Fruit fly (Drosophila melanogaster) whole organism, wandering third instar larva: Measurements from ENCODE around the gene mtg.
A peak's percentile ranks its signal among the peaks of the same experiment; 100 is the strongest.

Experiments used
- Abd-B ChIP-seq: fragments of >200 bp; optimal IDR thresholded peaks from 2 replicates; lab custom pipeline; 2017; ENCODE audit warnings: missing biosample characterization, missing genetic modification characterization
- CG32264 ChIP-seq: fragments of 200-800 bp; sonication (Bioruptor generic); optimal IDR thresholded peaks from 2 replicates; lab custom pipeline; 2016; ENCODE audit warnings: missing biosample characterization, missing genetic modification characterization
- CG9705 ChIP-seq: fragments of 200-800 bp; sonication (Bioruptor generic); optimal IDR thresholded peaks from 2 replicates; lab custom pipeline; 2018; ENCODE audit warnings: missing biosample characterization, mild to moderate bottlenecking, missing genetic modification characterization
- CrebA ChIP-seq: fragments of 200-800 bp; sonication (Bioruptor generic); optimal IDR thresholded peaks from 2 replicates; lab custom pipeline; 2016; ENCODE audit warnings: missing biosample characterization, mild to moderate bottlenecking, missing genetic modification characterization, borderline replicate concordance
- Dfd ChIP-seq: fragments of >200 bp; optimal IDR thresholded peaks from 2 replicates; lab custom pipeline; 2017; ENCODE audit warnings: missing biosample characterization, missing genetic modification characterization
- Dif ChIP-seq: fragments of 200-275, 200-300 bp; sonication (Bioruptor generic); optimal IDR thresholded peaks from 2 replicates; lab custom pipeline; 2018; ENCODE audit warnings: missing biosample characterization, missing genetic modification characterization; ENCODE audit not compliant: partially characterized antibody
- HLH106 ChIP-seq: fragments of 200-800 bp; optimal IDR thresholded peaks from 3 replicates; lab custom pipeline; 2019; ENCODE audit warnings: missing biosample characterization, mild to moderate bottlenecking, missing genetic modification characterization, moderate library complexity
- Hnf4 ChIP-seq: fragments of 200-800 bp; sonication (Bioruptor generic); optimal IDR thresholded peaks from 2 replicates; lab custom pipeline; 2016; ENCODE audit warnings: missing biosample characterization, mild to moderate bottlenecking, missing genetic modification characterization
- Hr78 ChIP-seq: fragments of >200 bp; optimal IDR thresholded peaks from 2 replicates; lab custom pipeline; 2017; ENCODE audit warnings: missing biosample characterization, missing genetic modification characterization
- Hr83 ChIP-seq: fragments of 200-300 bp; sonication (Bioruptor generic); optimal IDR thresholded peaks from 2 replicates; lab custom pipeline; 2016; ENCODE audit warnings: missing biosample characterization, mild to moderate bottlenecking, missing genetic modification characterization, moderate library complexity; ENCODE audit not compliant: poor library complexity, severe bottlenecking
- Jra ChIP-seq: sonication (Bioruptor generic); optimal IDR thresholded peaks from 2 replicates; lab custom pipeline; 2016; ENCODE audit warnings: missing biosample characterization, missing genetic modification characterization
- Mio ChIP-seq: sonication (Bioruptor generic); optimal IDR thresholded peaks from 2 replicates; lab custom pipeline; 2016; ENCODE audit warnings: missing biosample characterization, missing genetic modification characterization
- Myc ChIP-seq: fragments of >200 bp; optimal IDR thresholded peaks from 2 replicates; lab custom pipeline; 2017
- OdsH ChIP-seq: fragments of 200-800 bp; sonication (Bioruptor generic); optimal IDR thresholded peaks from 2 replicates; lab custom pipeline; 2016; ENCODE audit warnings: missing biosample characterization, mild to moderate bottlenecking, missing genetic modification characterization
- Rel ChIP-seq, 2 experiments: fragments of 200-800 bp; sonication (Bioruptor generic) in 1 of 2; optimal IDR thresholded peaks; 2 replicates in 1 of 2; 3 replicates in 1 of 2; lab custom pipeline; 2016 to 2019; ENCODE audit warnings: mild to moderate bottlenecking in 2 of 2, missing biosample characterization in 2 of 2, missing genetic modification characterization in 2 of 2, moderate library complexity in 1 of 2
- Sp1 ChIP-seq: fragments of 200-800 bp; sonication (Bioruptor generic); optimal IDR thresholded peaks from 3 replicates; lab custom pipeline; 2019; ENCODE audit warnings: missing biosample characterization, mild to moderate bottlenecking, missing genetic modification characterization, moderate library complexity
- Vsx2 ChIP-seq: fragments of 200-300, 225-300 bp; sonication (Bioruptor generic); optimal IDR thresholded peaks from 2 replicates; lab custom pipeline; 2018; ENCODE audit warnings: missing biosample characterization, missing genetic modification characterization; ENCODE audit not compliant: partially characterized antibody
- br ChIP-seq: fragments of 200-800 bp; sonication (Bioruptor generic); optimal IDR thresholded peaks from 2 replicates; lab custom pipeline; 2016; ENCODE audit warnings: missing biosample characterization, missing genetic modification characterization
- dl ChIP-seq, 2 experiments: fragments of 175-275, 200-275 bp in 1 of 2; fragments of 200-275 bp in 1 of 2; sonication (Bioruptor generic); optimal IDR thresholded peaks; lab custom pipeline; 2018; ENCODE audit warnings: mild to moderate bottlenecking in 2 of 2, missing biosample characterization in 2 of 2, missing genetic modification characterization in 2 of 2, moderate library complexity in 2 of 2; ENCODE audit not compliant: partially characterized antibody in 2 of 2, insufficient read depth in 1 of 2
- dmrt93B ChIP-seq: fragments of 200-800 bp; sonication (Bioruptor generic); optimal IDR thresholded peaks from 2 replicates; lab custom pipeline; 2018; ENCODE audit warnings: missing biosample characterization, mild to moderate bottlenecking, missing genetic modification characterization
- dsf ChIP-seq: sonication (Bioruptor generic); optimal IDR thresholded peaks from 2 replicates; lab custom pipeline; 2016; ENCODE audit warnings: missing biosample characterization, missing genetic modification characterization, borderline replicate concordance
- foxo ChIP-seq, 2 experiments: fragments of 200-800 bp; sonication (Bioruptor generic); optimal IDR thresholded peaks; 2 replicates in 1 of 2; 3 replicates in 1 of 2; lab custom pipeline; 2016 to 2017; ENCODE audit warnings: missing biosample characterization in 2 of 2, missing genetic modification characterization in 2 of 2
- fru ChIP-seq: fragments of 200-800 bp; sonication (Bioruptor generic); optimal IDR thresholded peaks from 3 replicates; lab custom pipeline; 2016; ENCODE audit warnings: missing biosample characterization, mild to moderate bottlenecking, missing genetic modification characterization
- h ChIP-seq: fragments of 200-800 bp; sonication (Bioruptor generic); optimal IDR thresholded peaks from 3 replicates; lab custom pipeline; 2016; ENCODE audit warnings: missing biosample characterization, mild to moderate bottlenecking, missing genetic modification characterization
- jim ChIP-seq: fragments of 175-275, 200-325 bp; sonication (Bioruptor generic); optimal IDR thresholded peaks from 2 replicates; lab custom pipeline; 2016; ENCODE audit warnings: missing biosample characterization, mild to moderate bottlenecking, missing genetic modification characterization
- pan ChIP-seq: fragments of >200 bp; optimal IDR thresholded peaks from 2 replicates; lab custom pipeline; 2017
- psq ChIP-seq: fragments of 200-800 bp; sonication (Bioruptor generic); optimal IDR thresholded peaks from 3 replicates; lab custom pipeline; 2017; ENCODE audit warnings: missing biosample characterization, mild to moderate bottlenecking, missing genetic modification characterization, moderate library complexity
- rgr ChIP-seq: fragments of 200-800 bp; sonication (Bioruptor generic); optimal IDR thresholded peaks from 3 replicates; lab custom pipeline; 2016; ENCODE audit warnings: missing biosample characterization, mild to moderate bottlenecking, missing genetic modification characterization
- sv ChIP-seq: fragments of 200-800 bp; sonication (Bioruptor generic); optimal IDR thresholded peaks from 3 replicates; lab custom pipeline; 2016; ENCODE audit warnings: missing biosample characterization, missing genetic modification characterization
- tai ChIP-seq: sonication (Bioruptor generic); optimal IDR thresholded peaks from 2 replicates; lab custom pipeline; 2016; ENCODE audit warnings: missing biosample characterization, missing genetic modification characterization
- usp ChIP-seq: fragments of >200 bp; optimal IDR thresholded peaks from 2 replicates; lab custom pipeline; 2017; ENCODE audit warnings: missing biosample characterization, missing genetic modification characterization
- woc ChIP-seq: sonication (Bioruptor generic); optimal IDR thresholded peaks from 2 replicates; lab custom pipeline; 2016; ENCODE audit warnings: missing biosample characterization, mild to moderate bottlenecking, missing genetic modification characterization

The mtg gene

dm6 chr3R:8210837-8211488 lies 39.3 kb upstream of the mtg start:
- no peak for TF ChIP-seq foxo (GFP tag; optimal IDR thresholded peaks at IDR 0.05; lab: Kevin White, UChicago)
- no peak for TF ChIP-seq rgr (GFP tag; lab: Kevin White, UChicago)
- TF ChIP-seq Hr78 (GFP tag; lab: Kevin White, UChicago): no peak
- TF ChIP-seq HLH106 (tag; lab: Kevin White, UChicago): no peak
- no peak for TF ChIP-seq h
- no peak for TF ChIP-seq br (GFP tag; lab: Kevin White, UChicago)
- no peak for TF ChIP-seq Jra (GFP tag; lab: Kevin White, UChicago)
- no peak for TF ChIP-seq Abd-B (GFP tag; lab: Kevin White, UChicago)
- TF ChIP-seq usp (GFP tag; lab: Kevin White, UChicago): no peak
- TF ChIP-seq woc (GFP tag; lab: Kevin White, UChicago): no peak
- no peak for TF ChIP-seq Myc (lab: Kevin White, UChicago)
- no peak for TF ChIP-seq pan
- TF ChIP-seq OdsH (GFP tag; lab: Kevin White, UChicago): no peak
- TF ChIP-seq CG32264 (GFP tag; lab: Kevin White, UChicago): no peak
- no peak for TF ChIP-seq dmrt93B (GFP tag; lab: Kevin White, UChicago)
- no peak for TF ChIP-seq Mio (GFP tag; lab: Kevin White, UChicago)
- TF ChIP-seq Vsx2 (GFP tag; lab: Kevin White, UChicago): no peak
- TF ChIP-seq Dfd: no peak
- TF ChIP-seq Hr83 (GFP tag; lab: Kevin White, UChicago): no peak

DNA sequence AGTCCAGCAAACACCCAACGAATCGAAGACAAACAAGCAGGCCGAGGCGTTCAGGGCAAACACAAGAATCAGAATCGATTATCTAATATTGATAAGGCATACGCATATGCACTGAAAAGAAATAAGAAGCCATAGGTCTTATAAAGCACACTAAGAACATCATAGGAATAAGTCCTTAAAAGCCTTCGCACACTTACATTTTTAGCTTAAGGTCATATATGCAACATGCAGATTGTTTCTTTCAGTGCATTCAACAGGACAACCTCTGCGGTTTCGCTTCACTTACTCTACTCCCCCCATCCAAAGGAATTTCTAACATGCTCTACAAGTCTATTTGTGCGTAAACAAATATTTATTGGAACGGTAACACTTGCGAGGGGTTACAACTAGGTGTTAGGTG lies 37.7 kb upstream of the mtg start:
- peak; percentile 53 for TF ChIP-seq sv
- no peak for TF ChIP-seq dmrt93B (GFP tag; lab: Kevin White, UChicago)

- TF ChIP-seq Hnf4 (GFP tag; lab: Kevin White, UChicago) (peak; percentile 1), Mio (GFP tag; lab: Kevin White, UChicago) (no peak), Vsx2 (GFP tag; lab: Kevin White, UChicago) (no peak), dsf (GFP tag; lab: Kevin White, UChicago) (no peak), Rel (GFP tag; optimal IDR thresholded peaks at IDR 0.05; lab: Kevin White, UChicago) (no peak), Rel (tag; optimal IDR thresholded peaks at IDR 0.05; lab: Kevin White, UChicago) (peak; percentile 51), Jra (GFP tag; lab: Kevin White, UChicago) (no peak), CrebA (GFP tag; lab: Kevin White, UChicago) (no peak), foxo (GFP tag; optimal IDR thresholded peaks at IDR 0.05; lab: Kevin White, UChicago) (no peak), fru (no peak), tai (no peak), Hr78 (GFP tag; lab: Kevin White, UChicago) (no peak), psq (GFP tag; lab: Kevin White, UChicago) (no peak), OdsH (GFP tag; lab: Kevin White, UChicago) (no peak)
- TF ChIP-seq, all 38 proteins: peak for 2
These were observed 34.6 kb upstream of the mtg start for dm6 chr3R:8215528-8216189.

DNA sequence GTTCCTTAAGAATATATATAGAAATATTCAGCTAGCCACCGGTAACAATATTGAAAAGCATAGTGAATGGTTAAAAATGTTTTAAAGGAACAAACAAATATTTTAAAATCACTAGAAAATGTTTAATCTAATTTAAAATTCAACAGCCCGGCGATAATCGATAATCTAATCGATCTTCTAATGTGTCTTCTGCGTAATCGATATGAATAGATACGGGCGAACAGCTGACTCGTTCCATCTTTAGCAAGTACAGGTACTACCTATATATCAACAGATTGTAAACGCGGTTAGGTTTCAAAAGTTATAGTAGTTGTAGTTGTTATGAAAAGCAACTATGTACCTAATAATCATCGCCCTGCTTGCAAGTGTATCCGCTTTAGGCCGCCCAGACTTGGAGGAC lies 32.6 kb upstream of the mtg start, which contains the start of gene CG7800:
CG7800 (plus strand) TSS at position 231 of the 400 bp plus-strand sequence.
- TF ChIP-seq tai (no peak), Hr83 (GFP tag; lab: Kevin White, UChicago) (no peak), CrebA (GFP tag; lab: Kevin White, UChicago) (no peak), jim (GFP tag; lab: Kevin White, UChicago) (no peak), Sp1 (GFP tag; lab: Kevin White, UChicago) (no peak), psq (GFP tag; lab: Kevin White, UChicago) (no peak), CG9705 (GFP tag; lab: Kevin White, UChicago) (no peak), Dif (GFP tag; lab: Kevin White, UChicago) (no peak), Dfd (no peak), fru (no peak), foxo (GFP tag; optimal IDR thresholded peaks at IDR 0.05; lab: Kevin White, UChicago) (no peak), dl (GFP tag; optimal IDR thresholded peaks at IDR 0.05; lab: Kevin White, UChicago; ENCODE audit: insufficient read depth in 1 of 2, partially characterized antibody in 2 of 2) (no peak)
- TF ChIP-seq, all 38 proteins: peak for 0
